Worm (Caenorhabditis elegans) whole organism, young adult: ENCODE data around the gene F41C3.1.
A peak's percentile ranks its signal among the peaks of the same experiment; 100 is the strongest.

Experiments used
- B0019.2 ChIP-seq: fragments of 200-800 bp; sonication (Bioruptor generic); conservative IDR thresholded peaks from 2 replicates; pipeline ENCODE4 v1.3.6; 2022; ENCODE audit warnings: missing genetic modification reagents, missing genetic modification characterization, missing compliant biosample characterization
- B0261.1 ChIP-seq: sonication (generic microtip); optimal IDR thresholded peaks from 2 replicates; lab custom pipeline; 2016; ENCODE audit warnings: mild to moderate bottlenecking, missing genetic modification characterization, moderate library complexity, missing compliant biosample characterization
- C06A6.2 ChIP-seq: fragments of 200-800 bp; sonication (Bioruptor generic); conservative IDR thresholded peaks from 2 replicates; pipeline ENCODE4 v1.3.6; 2022; ENCODE audit warnings: missing genetic modification characterization, missing compliant biosample characterization
- D2030.7 ChIP-seq: fragments of 200-800 bp; sonication (Bioruptor generic); IDR thresholded peaks from 2 replicates; pipeline ENCODE4 v1.3.6; 2022; ENCODE audit warnings: missing genetic modification reagents, missing genetic modification characterization, missing compliant biosample characterization
- F10E7.11 ChIP-seq: sonication (generic microtip); optimal IDR thresholded peaks from 2 replicates; lab custom pipeline; 2017; ENCODE audit warnings: mild to moderate bottlenecking, missing genetic modification characterization, moderate library complexity, missing compliant biosample characterization
- F57A8.1 ChIP-seq: fragments of 200-800 bp; sonication (Bioruptor generic); optimal IDR thresholded peaks from 2 replicates; lab custom pipeline; 2018; ENCODE audit warnings: mild to moderate bottlenecking, missing genetic modification characterization, moderate library complexity, missing compliant biosample characterization
- F57C9.4 ChIP-seq: sonication (generic microtip); optimal IDR thresholded peaks from 2 replicates; lab custom pipeline; 2017; ENCODE audit warnings: mild to moderate bottlenecking, missing genetic modification characterization, missing compliant biosample characterization
- Y53F4B.3 ChIP-seq: fragments of 200-800 bp; sonication (Bioruptor generic); IDR thresholded peaks from 2 replicates; pipeline ENCODE4 v1.3.6; 2022; ENCODE audit warnings: missing genetic modification reagents, missing genetic modification characterization, missing compliant biosample characterization
- aptf-2 ChIP-seq: fragments of 200-800 bp; sonication (Bioruptor generic); conservative IDR thresholded peaks from 2 replicates; pipeline ENCODE4 v1.3.6; 2022; ENCODE audit warnings: missing genetic modification reagents, missing genetic modification characterization, missing compliant biosample characterization
- athp-1 ChIP-seq: sonication (generic microtip); optimal IDR thresholded peaks from 2 replicates; lab custom pipeline; 2017; ENCODE audit warnings: mild to moderate bottlenecking, missing genetic modification characterization, missing compliant biosample characterization
- attf-3 ChIP-seq: fragments of 200-800 bp; sonication (Bioruptor generic); conservative IDR thresholded peaks from 2 replicates; pipeline ENCODE4 v1.3.6; 2022; ENCODE audit warnings: missing genetic modification reagents, missing genetic modification characterization, missing compliant biosample characterization
- attf-5 ChIP-seq: fragments of 200-800 bp; sonication (Bioruptor generic); optimal IDR thresholded peaks from 2 replicates; lab custom pipeline; 2018; ENCODE audit warnings: mild to moderate bottlenecking, missing genetic modification characterization, missing compliant biosample characterization
- bed-1 ChIP-seq: fragments of 200-800 bp; sonication (Bioruptor generic); IDR thresholded peaks from 2 replicates; pipeline ENCODE4 v1.3.6; 2022; ENCODE audit warnings: missing genetic modification reagents, missing genetic modification characterization, missing compliant biosample characterization
- cebp-2 ChIP-seq: fragments of 200-800 bp; sonication (Bioruptor generic); IDR thresholded peaks from 2 replicates; pipeline ENCODE4 v1.3.6; 2022; ENCODE audit warnings: missing genetic modification characterization, missing compliant biosample characterization
- ceh-40 ChIP-seq: fragments of 200-800 bp; sonication (Bioruptor generic); IDR thresholded peaks from 2 replicates; pipeline ENCODE4 v1.3.6; 2022; ENCODE audit warnings: missing genetic modification characterization, missing compliant biosample characterization
- dpl-1 ChIP-seq: fragments of 150-350 bp; optimal IDR thresholded peaks from 2 replicates; lab custom pipeline; 2014; ENCODE audit warnings: missing biosample characterization, missing genetic modification reagents, missing genetic modification characterization
- efl-1 ChIP-seq: fragments of 150-350 bp; optimal IDR thresholded peaks from 2 replicates; lab custom pipeline; 2014; ENCODE audit warnings: missing biosample characterization, missing genetic modification reagents, missing genetic modification characterization
- egl-44 ChIP-seq: fragments of 200-800 bp; sonication (Bioruptor generic); IDR thresholded peaks from 2 replicates; pipeline ENCODE4 v1.3.6; 2022; ENCODE audit warnings: missing genetic modification reagents, missing genetic modification characterization, missing compliant biosample characterization
- egrh-3 ChIP-seq: fragments of 200-800 bp; sonication (Bioruptor generic); IDR thresholded peaks from 2 replicates; pipeline ENCODE4 v1.3.6; 2022; ENCODE audit warnings: missing genetic modification reagents, missing genetic modification characterization, missing compliant biosample characterization
- hmg-1.2 ChIP-seq: fragments of 200-800 bp; sonication (Bioruptor generic); IDR thresholded peaks from 2 replicates; pipeline ENCODE4 v1.3.6; 2022; ENCODE audit warnings: missing genetic modification reagents, missing genetic modification characterization, missing compliant biosample characterization
- lag-1 ChIP-seq: fragments of 200-800 bp; sonication (Bioruptor generic); IDR thresholded peaks from 2 replicates; pipeline ENCODE4 v1.3.6; 2022; ENCODE audit warnings: missing genetic modification reagents, missing genetic modification characterization, missing compliant biosample characterization
- let-526 ChIP-seq: fragments of 200-800 bp; sonication (Bioruptor generic); IDR thresholded peaks from 2 replicates; pipeline ENCODE4 v1.3.6; 2022; ENCODE audit warnings: missing genetic modification reagents, missing genetic modification characterization, missing compliant biosample characterization
- lin-26 ChIP-seq: fragments of 200-800 bp; sonication (Bioruptor generic); IDR thresholded peaks from 2 replicates; pipeline ENCODE4 v1.3.6; 2022; ENCODE audit warnings: missing genetic modification reagents, missing genetic modification characterization, missing compliant biosample characterization
- lir-1 ChIP-seq: fragments of 200-800 bp; sonication (Bioruptor generic); conservative IDR thresholded peaks from 2 replicates; pipeline ENCODE4 v1.3.6; 2022; ENCODE audit warnings: missing genetic modification reagents, missing genetic modification characterization, missing compliant biosample characterization
- lsl-1 ChIP-seq: fragments of 200-800 bp; sonication (Bioruptor generic); optimal IDR thresholded peaks from 2 replicates; lab custom pipeline; 2018; ENCODE audit warnings: mild to moderate bottlenecking, missing genetic modification characterization, moderate library complexity, missing compliant biosample characterization
- lsy-27 ChIP-seq: sonication (generic microtip); optimal IDR thresholded peaks from 2 replicates; lab custom pipeline; 2017; ENCODE audit warnings: missing genetic modification characterization, mild to moderate bottlenecking, missing compliant biosample characterization, antibody characterized with exemption, missing genotype, borderline replicate concordance; ENCODE audit not compliant: insufficient read depth
- madf-3 ChIP-seq: fragments of 200-800 bp; sonication (Bioruptor generic); IDR thresholded peaks from 2 replicates; pipeline ENCODE4 v1.3.6; 2022; ENCODE audit warnings: missing genetic modification reagents, missing genetic modification characterization, missing compliant biosample characterization
- madf-8 ChIP-seq: fragments of 200-800 bp; sonication (Bioruptor generic); conservative IDR thresholded peaks from 2 replicates; pipeline ENCODE4 v1.3.6; 2022; ENCODE audit warnings: missing genetic modification reagents, missing genetic modification characterization, missing compliant biosample characterization
- mes-4 ChIP-seq: sonication (generic microtip); optimal IDR thresholded peaks from 2 replicates; lab custom pipeline; 2016; ENCODE audit warnings: missing genotype, missing genetic modification characterization, missing compliant biosample characterization
- mxl-1 ChIP-seq: sonication (generic microtip); optimal IDR thresholded peaks from 2 replicates; lab custom pipeline; 2016; ENCODE audit warnings: missing genetic modification characterization, missing compliant biosample characterization
- nfya-1 ChIP-seq: sonication (generic microtip); optimal IDR thresholded peaks from 2 replicates; lab custom pipeline; 2017; ENCODE audit warnings: antibody characterized with exemption, missing compliant biosample characterization, missing genetic modification characterization, borderline replicate concordance; ENCODE audit not compliant: insufficient read depth
- nfya-2 ChIP-seq: fragments of 200-800 bp; sonication (Bioruptor generic); IDR thresholded peaks from 2 replicates; pipeline ENCODE4 v1.3.6; 2022; ENCODE audit warnings: missing genetic modification reagents, missing genetic modification characterization, missing compliant biosample characterization
- nfyb-1 ChIP-seq: fragments of 200-800 bp; sonication (Bioruptor generic); IDR thresholded peaks from 2 replicates; pipeline ENCODE4 v1.3.6; 2022; ENCODE audit warnings: missing genetic modification reagents, missing genetic modification characterization, missing compliant biosample characterization
- nhr-179 ChIP-seq: sonication (generic microtip); optimal IDR thresholded peaks from 2 replicates; lab custom pipeline; 2016; ENCODE audit warnings: mild to moderate bottlenecking, missing genetic modification characterization, missing compliant biosample characterization
- nhr-90 ChIP-seq: sonication (generic microtip); optimal IDR thresholded peaks from 2 replicates; lab custom pipeline; 2016; ENCODE audit warnings: missing genotype, mild to moderate bottlenecking, missing genetic modification characterization, missing compliant biosample characterization
- pbrm-1 ChIP-seq: fragments of 200-800 bp; sonication (Bioruptor generic); IDR thresholded peaks from 2 replicates; pipeline ENCODE4 v1.3.6; 2022; ENCODE audit warnings: missing genetic modification reagents, missing genetic modification characterization, missing compliant biosample characterization
- rcor-1 ChIP-seq: fragments of 200-800 bp; sonication (Bioruptor generic); IDR thresholded peaks from 2 replicates; pipeline ENCODE4 v1.3.6; 2022; ENCODE audit warnings: missing genetic modification reagents, missing genetic modification characterization, missing compliant biosample characterization
- rec-8 ChIP-seq, 2 experiments: sonication (generic microtip); optimal IDR thresholded peaks; 2 replicates each; lab custom pipeline; 2016; ENCODE audit warnings: mild to moderate bottlenecking in 2 of 2, missing genetic modification characterization in 2 of 2, missing genetic modification reagents in 2 of 2, missing genotype in 2 of 2, missing biosample characterization in 1 of 2, missing compliant biosample characterization in 1 of 2, moderate library complexity in 1 of 2
- repo-1 ChIP-seq: sonication (generic microtip); optimal IDR thresholded peaks from 2 replicates; lab custom pipeline; 2017; ENCODE audit warnings: mild to moderate bottlenecking, missing genetic modification characterization, missing compliant biosample characterization
- sdz-38 ChIP-seq: sonication (generic microtip); optimal IDR thresholded peaks from 2 replicates; lab custom pipeline; 2016; ENCODE audit warnings: missing genotype, missing genetic modification characterization, missing compliant biosample characterization
- snpc-1.1 ChIP-seq: sonication (generic microtip); optimal IDR thresholded peaks from 2 replicates; lab custom pipeline; 2017; ENCODE audit warnings: missing genetic modification characterization, mild to moderate bottlenecking, missing compliant biosample characterization, antibody characterized with exemption, moderate library complexity, missing genotype, missing genetic modification reagents; ENCODE audit not compliant: insufficient read depth
- snpc-1.3 ChIP-seq: sonication (generic microtip); optimal IDR thresholded peaks from 2 replicates; lab custom pipeline; 2017; ENCODE audit warnings: missing genetic modification characterization, mild to moderate bottlenecking, missing compliant biosample characterization, antibody characterized with exemption, moderate library complexity, missing genotype, missing genetic modification reagents; ENCODE audit not compliant: insufficient read depth
- somi-1 ChIP-seq: fragments of 200-800 bp; sonication (Bioruptor generic); optimal IDR thresholded peaks from 2 replicates; lab custom pipeline; 2018; ENCODE audit warnings: mild to moderate bottlenecking, missing genetic modification characterization, missing compliant biosample characterization
- tlf-1 ChIP-seq: fragments of 200-800 bp; sonication (Bioruptor generic); optimal IDR thresholded peaks from 2 replicates; lab custom pipeline; 2018; ENCODE audit warnings: mild to moderate bottlenecking, missing genetic modification characterization, missing compliant biosample characterization
- xnd-1 ChIP-seq: sonication (generic microtip); optimal IDR thresholded peaks from 2 replicates; lab custom pipeline; 2016; ENCODE audit warnings: missing genotype, missing genetic modification reagents, missing genetic modification characterization, missing compliant biosample characterization
- zfh-2 ChIP-seq: fragments of 200-800 bp; sonication (Bioruptor generic); conservative IDR thresholded peaks from 2 replicates; pipeline ENCODE4 v1.3.6; 2022; ENCODE audit warnings: missing genetic modification reagents, missing genetic modification characterization, missing compliant biosample characterization
- ztf-18 ChIP-seq: sonication (generic microtip); optimal IDR thresholded peaks from 2 replicates; lab custom pipeline; 2016; ENCODE audit warnings: missing genotype, mild to moderate bottlenecking, missing genetic modification characterization, missing compliant biosample characterization
- ztf-6 ChIP-seq: fragments of 200-800 bp; sonication (Bioruptor generic); IDR thresholded peaks from 2 replicates; pipeline ENCODE4 v1.3.6; 2022; ENCODE audit warnings: missing genetic modification reagents, missing genetic modification characterization, missing compliant biosample characterization

Gene F41C3.1

DNA sequence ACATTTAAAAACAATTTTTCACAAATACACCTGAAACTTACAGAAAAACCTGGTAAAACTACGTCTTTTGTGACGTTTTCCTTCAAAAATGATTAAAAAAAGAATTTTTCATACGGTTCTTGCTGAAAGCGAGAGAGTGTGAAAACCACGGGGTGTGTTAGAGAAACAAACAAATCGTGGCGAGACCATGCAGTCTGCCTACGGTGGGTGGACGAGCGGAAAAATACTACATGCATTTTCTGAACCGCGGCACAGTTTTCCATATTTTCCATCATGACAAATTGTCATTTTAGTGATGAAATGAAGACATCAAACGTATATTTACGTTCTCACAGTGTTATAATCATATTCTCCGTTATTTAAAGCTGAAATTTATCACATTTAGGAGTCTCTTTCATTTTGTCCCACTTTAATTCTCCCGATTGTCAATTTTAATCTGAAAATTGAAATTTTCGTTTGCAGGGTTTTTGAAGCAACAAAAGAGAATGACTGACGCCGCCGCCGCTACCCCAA is 45.7 kb upstream of the F41C3.1 start, which contains the start of the genes F10G7.9 and tsn-1 (continued):
- TF ChIP-seq ceh-40 (GFP tag; lab: Robert Waterston, UW): no peak
- peak; percentile 25; the same call in 1 of the 2 replicates for TF ChIP-seq pbrm-1 (GFP tag; lab: Robert Waterston, UW)
- no peak for TF ChIP-seq lsy-27 (tag; lab: Kevin White, UChicago)
- no peak for TF ChIP-seq madf-3
- no peak for TF ChIP-seq B0019.2
- TF ChIP-seq F57C9.4 (tag; lab: Kevin White, UChicago): no peak
- peak; percentile 58 for TF ChIP-seq attf-5 (GFP tag; lab: Kevin White, UChicago)
- no peak for TF ChIP-seq lag-1
- no peak for TF ChIP-seq tlf-1 (GFP tag; lab: Kevin White, UChicago)
- TF ChIP-seq Y53F4B.3: no peak
- no peak for TF ChIP-seq lir-1 (GFP tag; lab: Robert Waterston, UW)
- TF ChIP-seq F10E7.11: no peak
- TF ChIP-seq bed-1 (GFP tag; lab: Robert Waterston, UW): no peak
- no peak for TF ChIP-seq lin-26 (GFP tag; lab: Robert Waterston, UW)
- no peak for TF ChIP-seq ztf-6
- TF ChIP-seq egl-44: no peak
- no peak for TF ChIP-seq snpc-1.1 (tag; lab: Kevin White, UChicago)
- TF ChIP-seq somi-1: no peak
- no peak for TF ChIP-seq mes-4
- no peak for TF ChIP-seq zfh-2
- TF ChIP-seq lsl-1 (GFP tag; lab: Kevin White, UChicago): peak; percentile 86
- TF ChIP-seq dpl-1 (GFP tag; lab: Kevin White, UChicago): peak; percentile 52
- TF ChIP-seq sdz-38 (tag; lab: Kevin White, UChicago): no peak
- TF ChIP-seq rcor-1 (GFP tag; lab: Robert Waterston, UW): no peak
- TF ChIP-seq F57A8.1 (GFP tag; lab: Kevin White, UChicago): no peak
- TF ChIP-seq nfyb-1 (GFP tag; lab: Robert Waterston, UW): peak; percentile 33; the same call in 1 of the 2 replicates
- no peak for TF ChIP-seq cebp-2 (GFP tag; lab: Robert Waterston, UW)
- no peak for TF ChIP-seq attf-3
- no peak for TF ChIP-seq nhr-179 (tag; lab: Kevin White, UChicago)
- no peak for TF ChIP-seq egrh-3
- no peak for TF ChIP-seq nhr-90 (tag; lab: Kevin White, UChicago)
- TF ChIP-seq rec-8 (tag; optimal IDR thresholded peaks at IDR 0.05; lab: Kevin White, UChicago): no peak
- no peak for TF ChIP-seq B0261.1
- no peak for TF ChIP-seq repo-1 (tag; lab: Kevin White, UChicago)
- TF ChIP-seq athp-1 (tag; lab: Kevin White, UChicago): no peak
- TF ChIP-seq madf-8 (GFP tag; lab: Robert Waterston, UW): peak; percentile 14; the same call in 1 of the 2 replicates
- no peak for TF ChIP-seq ztf-18 (tag; lab: Kevin White, UChicago)
- no peak for TF ChIP-seq nfya-1 (tag; lab: Kevin White, UChicago)
- peak; percentile 41; the same call in 1 of the 2 replicates for TF ChIP-seq D2030.7 (GFP tag; lab: Robert Waterston, UW)
- TF ChIP-seq let-526: no peak
- TF ChIP-seq efl-1 (GFP tag; lab: Kevin White, UChicago): peak; percentile 40
- no peak for TF ChIP-seq mxl-1 (tag; lab: Kevin White, UChicago)
- peak; percentile 12 for TF ChIP-seq xnd-1
- peak; percentile 47 for TF ChIP-seq snpc-1.3 (tag; lab: Kevin White, UChicago)
- no peak for TF ChIP-seq C06A6.2 (GFP tag; lab: Robert Waterston, UW)
- no peak for TF ChIP-seq aptf-2 (GFP tag; lab: Robert Waterston, UW)
- TF ChIP-seq nfya-2 (GFP tag; lab: Robert Waterston, UW): no peak
- TF ChIP-seq hmg-1.2 (GFP tag; lab: Robert Waterston, UW): peak; percentile 79
